Fruit fly (Drosophila melanogaster): ENCODE data around the gene pum.

pum gene

DNA sequence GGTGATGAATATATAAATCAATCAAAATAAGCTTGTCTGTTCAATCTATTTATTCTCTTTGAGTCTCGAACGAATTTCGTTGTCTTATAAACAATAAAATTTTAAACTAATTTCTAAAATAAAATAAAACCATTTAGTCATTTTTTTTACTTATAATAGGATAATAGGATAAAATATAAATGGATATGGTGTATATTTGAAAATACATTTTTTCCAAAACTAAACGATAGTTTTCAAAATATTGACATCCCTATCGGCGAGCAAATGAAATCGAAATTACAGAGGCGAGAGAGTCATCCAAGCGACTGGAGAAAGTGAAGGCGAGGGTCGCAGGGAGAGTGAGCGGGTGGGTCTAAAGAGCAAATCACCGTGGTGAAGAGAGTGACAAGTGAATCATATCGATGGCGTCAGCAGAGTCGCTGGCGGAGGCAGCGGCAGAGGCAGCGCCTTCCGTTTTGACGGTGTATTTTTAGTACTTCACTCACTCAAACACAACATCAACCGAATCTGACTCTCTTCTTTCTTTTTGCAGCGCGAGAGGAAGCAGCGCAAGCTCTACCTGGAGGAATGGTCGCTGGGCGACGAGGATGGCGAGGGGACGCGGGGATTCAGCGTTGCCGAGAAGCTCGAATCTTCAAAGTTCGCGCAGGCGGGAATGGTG lies 180.0 kb downstream of the pum start (continued):
- peak; percentile 6 for TF ChIP-seq CG9876 (GFP tag; optimal IDR thresholded peaks at IDR 0.05)
- no peak for TF ChIP-seq shn (GFP tag; optimal IDR thresholded peaks at IDR 0.05)
- peak; percentile 97 for TF ChIP-seq CG6765 (GFP tag; optimal IDR thresholded peaks at IDR 0.05)
- TF ChIP-seq ab (GFP tag; optimal IDR thresholded peaks at IDR 0.05) = no peak
- TF ChIP-seq CG9437 (GFP tag; optimal IDR thresholded peaks at IDR 0.05) = peak; percentile 95

DNA sequence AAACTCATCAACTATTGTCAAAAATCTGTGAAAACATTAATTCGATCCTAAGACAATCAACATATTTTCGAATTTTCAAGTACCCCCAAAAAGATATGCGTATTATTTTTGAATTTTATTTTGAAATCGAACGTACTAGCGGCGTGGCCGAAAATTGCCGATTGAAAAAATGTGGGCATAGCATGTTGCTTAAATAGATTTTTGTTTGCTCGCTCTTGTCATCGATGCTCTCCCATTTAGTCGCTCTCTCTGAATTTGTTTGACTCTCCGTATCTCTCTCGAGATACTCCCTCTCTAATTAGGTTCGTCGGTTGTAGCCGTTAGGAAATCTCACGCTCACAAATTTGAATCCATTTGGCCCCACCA lies 180.5 kb downstream of the pum start:
- TF ChIP-seq Jarid2 (GFP tag; optimal IDR thresholded peaks at IDR 0.05) = peak; percentile 51
- no peak for TF ChIP-seq ci (GFP tag; IDR thresholded peaks at IDR 0.05)
- TF ChIP-seq yki (optimal IDR thresholded peaks at IDR 0.05) = peak; percentile 88
- TF ChIP-seq CG34376 (GFP tag; optimal IDR thresholded peaks at IDR 0.05) = no peak
- TF ChIP-seq ranshi (GFP tag; IDR thresholded peaks at IDR 0.05) = no peak
- peak; percentile 24 for TF ChIP-seq gro (GFP tag; optimal IDR thresholded peaks at IDR 0.05)
- TF ChIP-seq CG13624 (GFP tag; optimal IDR thresholded peaks at IDR 0.05) = peak; percentile 35
- TF ChIP-seq CG32772 (GFP tag; IDR thresholded peaks at IDR 0.05) = no peak
- no peak for TF ChIP-seq Six4 (GFP tag; optimal IDR thresholded peaks at IDR 0.05)
- peak; percentile 24 for TF ChIP-seq NC2α (GFP tag; optimal IDR thresholded peaks at IDR 0.05)
- peak in 1 of 2 experiments; percentile 98 for TF ChIP-seq Trl (optimal IDR thresholded peaks at IDR 0.05)
- peak; percentile 7 for TF ChIP-seq Trl (GFP tag; optimal IDR thresholded peaks at IDR 0.05)
- no peak for TF ChIP-seq CG6254 (GFP tag; optimal IDR thresholded peaks at IDR 0.05)
- no peak for TF ChIP-seq CG13287 (GFP tag; IDR thresholded peaks at IDR 0.05; ENCODE audit: partially characterized antibody)
- no peak for TF ChIP-seq PHDP (tag; optimal IDR thresholded peaks at IDR 0.05)
- TF ChIP-seq maf-S (GFP tag; optimal IDR thresholded peaks at IDR 0.05) = peak; percentile 21
- TF ChIP-seq CG8290 (GFP tag; optimal IDR thresholded peaks at IDR 0.05) = no peak
- TF ChIP-seq CG8290 (tag; optimal IDR thresholded peaks at IDR 0.05) = peak in 1 of 2 experiments; percentile 70
- TF ChIP-seq hb (GFP tag; IDR thresholded peaks at IDR 0.05; ENCODE audit: partially characterized antibody) = no peak
- no peak for TF ChIP-seq CG18599 (GFP tag; optimal IDR thresholded peaks at IDR 0.05)
- TF ChIP-seq Med (GFP tag) = peak; percentile 82
- TF ChIP-seq nmo (GFP tag; optimal IDR thresholded peaks at IDR 0.05) = no peak
- TF ChIP-seq luna (GFP tag; optimal IDR thresholded peaks at IDR 0.05) = peak; percentile 8
- no peak for TF ChIP-seq CG2116 (GFP tag; optimal IDR thresholded peaks at IDR 0.05)
- TF ChIP-seq CG18619 (GFP tag; optimal IDR thresholded peaks at IDR 0.05) = no peak

DNA sequence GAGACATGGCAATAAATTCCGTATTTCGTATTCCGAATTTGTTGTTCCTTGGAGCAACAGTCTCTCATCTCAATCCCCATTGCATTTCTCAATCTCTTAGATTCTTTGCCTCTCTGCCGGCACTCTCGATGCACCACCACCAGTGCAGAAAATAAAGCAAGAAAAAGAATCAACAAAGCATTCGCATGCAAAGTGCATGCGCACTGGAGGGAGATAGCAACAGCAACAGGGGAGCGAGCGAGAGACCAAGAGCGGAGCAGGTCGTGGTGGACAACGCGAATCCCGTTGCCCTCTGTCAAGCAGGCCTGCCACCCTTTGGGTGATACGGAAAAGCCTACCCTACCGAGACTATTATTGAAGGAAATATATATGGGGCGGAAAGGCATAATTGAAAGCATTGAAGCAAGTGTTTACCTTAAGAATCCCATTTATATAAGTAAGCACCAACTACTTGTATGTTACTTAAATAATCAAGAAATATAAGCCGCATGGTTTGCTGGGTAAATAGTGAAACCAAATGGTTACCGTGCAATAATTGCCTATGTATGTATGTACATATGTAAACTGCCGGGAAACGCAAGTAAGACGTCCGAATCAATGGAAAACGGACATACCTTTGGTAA lies 181.0 kb downstream of the pum start:
- TF ChIP-seq Eip74EF (GFP tag; optimal IDR thresholded peaks at IDR 0.05) (no peak), gem (tag; optimal IDR thresholded peaks at IDR 0.05) (no peak), pros (GFP tag; optimal IDR thresholded peaks at IDR 0.05) (peak; percentile 77), cg (GFP tag; optimal IDR thresholded peaks at IDR 0.05) (peak; percentile 21), CG1792 (GFP tag; optimal IDR thresholded peaks at IDR 0.05) (peak; percentile 7), trem (tag; optimal IDR thresholded peaks at IDR 0.05) (peak; percentile 8), maf-S (GFP tag; optimal IDR thresholded peaks at IDR 0.05) (no peak), nau (GFP tag; optimal IDR thresholded peaks at IDR 0.05) (no peak), Asciz (GFP tag; optimal IDR thresholded peaks at IDR 0.05) (peak; percentile 4), rib (GFP tag; IDR thresholded peaks at IDR 0.05) (no peak), CG9797 (GFP tag; optimal IDR thresholded peaks at IDR 0.05) (no peak), CG10267 (tag; optimal IDR thresholded peaks at IDR 0.05) (no peak), nmo (GFP tag; optimal IDR thresholded peaks at IDR 0.05) (no peak), fd3F (GFP tag; optimal IDR thresholded peaks at IDR 0.05) (peak; percentile 14), CG1647 (GFP tag; optimal IDR thresholded peaks at IDR 0.05) (no peak), Oli (tag; optimal IDR thresholded peaks at IDR 0.05) (no peak), Dll (GFP tag; IDR thresholded peaks at IDR 0.05; ENCODE audit: partially characterized antibody) (no peak), ara (GFP tag; IDR thresholded peaks at IDR 0.05) (no peak), CG16863 (GFP tag; optimal IDR thresholded peaks at IDR 0.05) (no peak), scrt (GFP tag; optimal IDR thresholded peaks at IDR 0.05) (peak; percentile 19), CG17359 (tag; optimal IDR thresholded peaks at IDR 0.05) (no peak)
